Fruit fly (Drosophila melanogaster) whole organism, embryonic: Measurements from ENCODE around the gene CG14252.

ENCODE experiments used
- BtbVII ChIP-seq: fragments of 200-800 bp; sonication (Bioruptor generic); optimal IDR thresholded peaks from 3 replicates; lab custom pipeline; 2017; ENCODE audit warnings: missing biosample characterization, mild to moderate bottlenecking, missing genetic modification characterization
- CG10543 ChIP-seq: fragments of 200-800 bp; sonication (Bioruptor generic); optimal IDR thresholded peaks from 3 replicates; lab custom pipeline; 2017; ENCODE audit warnings: missing biosample characterization, mild to moderate bottlenecking, missing genetic modification characterization, moderate library complexity
- CG1233 ChIP-seq: fragments of 200-800 bp; sonication (Bioruptor generic); optimal IDR thresholded peaks from 4 replicates; lab custom pipeline; 2018; ENCODE audit warnings: missing biosample characterization, mild to moderate bottlenecking, missing genetic modification characterization
- CG12391 ChIP-seq: fragments of 200-800 bp; sonication (Bioruptor generic); optimal IDR thresholded peaks from 3 replicates; lab custom pipeline; 2018; ENCODE audit warnings: missing biosample characterization, mild to moderate bottlenecking, missing genetic modification characterization, moderate library complexity
- CG15514 ChIP-seq: fragments of 200-800 bp; sonication (Bioruptor generic); optimal IDR thresholded peaks from 3 replicates; lab custom pipeline; 2017; ENCODE audit warnings: missing biosample characterization, missing genetic modification characterization, mild to moderate bottlenecking, moderate library complexity, missing genetic modification reagents
- CG1647 ChIP-seq: fragments of 200-800 bp; sonication (Bioruptor generic); optimal IDR thresholded peaks from 3 replicates; lab custom pipeline; 2016; ENCODE audit warnings: missing biosample characterization, missing genetic modification characterization
- CG2889 ChIP-seq: fragments of 200-800 bp; sonication (Bioruptor generic); IDR thresholded peaks from 3 replicates; pipeline ENCODE4 v1.3.6; 2022; ENCODE audit warnings: missing biosample characterization, missing genetic modification characterization
- CG31224 ChIP-seq: fragments of 200-800 bp; sonication (Bioruptor generic); IDR thresholded peaks from 2 replicates; pipeline ENCODE4 v1.3.6; 2022; ENCODE audit warnings: missing biosample characterization, missing genetic modification characterization
- CG31365 ChIP-seq: fragments of 200-800 bp; sonication (Bioruptor generic); optimal IDR thresholded peaks from 2 replicates; lab custom pipeline; 2018; ENCODE audit warnings: missing biosample characterization, mild to moderate bottlenecking, missing genetic modification characterization
- CG31441 ChIP-seq: fragments of 200-800 bp; sonication (Bioruptor generic); IDR thresholded peaks from 2 replicates; pipeline ENCODE4 v1.3.6; 2022; ENCODE audit warnings: missing biosample characterization, missing genetic modification characterization
- CG32767 ChIP-seq: fragments of 200-800 bp; sonication (Bioruptor generic); IDR thresholded peaks from 2 replicates; pipeline ENCODE4 v1.3.6; 2022; ENCODE audit warnings: missing biosample characterization, missing genetic modification characterization
- CG34224 ChIP-seq: fragments of 200-800 bp; sonication (Bioruptor generic); IDR thresholded peaks from 3 replicates; pipeline ENCODE4 v1.3.6; 2022; ENCODE audit warnings: missing biosample characterization, missing genetic modification characterization; ENCODE audit not compliant: partially characterized antibody
- CG3847 ChIP-seq: fragments of 200-800 bp; sonication (Bioruptor generic); IDR thresholded peaks from 2 replicates; pipeline ENCODE4 v1.3.6; 2022; ENCODE audit warnings: missing biosample characterization, missing genetic modification characterization
- CG4707 ChIP-seq: fragments of 200-800 bp; sonication (Bioruptor generic); optimal IDR thresholded peaks from 2 replicates; lab custom pipeline; 2018; ENCODE audit warnings: missing biosample characterization, mild to moderate bottlenecking, missing genetic modification characterization, moderate library complexity
- CG8089 ChIP-seq: fragments of 200-800 bp; sonication (Bioruptor generic); optimal IDR thresholded peaks from 3 replicates; lab custom pipeline; 2016; ENCODE audit warnings: missing biosample characterization, missing genetic modification characterization
- CG9727 ChIP-seq: fragments of 200-800 bp; sonication (Bioruptor generic); optimal IDR thresholded peaks from 3 replicates; lab custom pipeline; 2017; ENCODE audit warnings: missing biosample characterization, mild to moderate bottlenecking, missing genetic modification characterization
- Chrac-16 ChIP-seq: fragments of 200-800 bp; sonication (Bioruptor generic); optimal IDR thresholded peaks from 3 replicates; lab custom pipeline; 2016; ENCODE audit warnings: missing biosample characterization, missing genetic modification characterization
- Dbx ChIP-seq: fragments of 200-800 bp; sonication (Bioruptor generic); IDR thresholded peaks from 3 replicates; pipeline ENCODE4 v1.3.6; 2022; ENCODE audit warnings: missing biosample characterization, missing genetic modification characterization
- Elba2 ChIP-seq: fragments of 200-800 bp; sonication (Bioruptor generic); optimal IDR thresholded peaks from 3 replicates; lab custom pipeline; 2016; ENCODE audit warnings: missing biosample characterization, missing genetic modification characterization
- HLH3B ChIP-seq: fragments of 200-800 bp; sonication (Bioruptor generic); IDR thresholded peaks from 2 replicates; pipeline ENCODE4 v1.3.6; 2022; ENCODE audit warnings: missing biosample characterization, missing genetic modification characterization
- Hey ChIP-seq: fragments of 200-800 bp; sonication (Bioruptor generic); optimal IDR thresholded peaks from 3 replicates; lab custom pipeline; 2018; ENCODE audit warnings: missing biosample characterization, mild to moderate bottlenecking, missing genetic modification characterization
- Hr51 ChIP-seq, 2 experiments: fragments of 200-800 bp; sonication (Bioruptor generic); optimal IDR thresholded peaks; 2 replicates in 1 of 2; 3 replicates in 1 of 2; lab custom pipeline; 2016 to 2018; ENCODE audit warnings: missing biosample characterization in 2 of 2, missing genetic modification characterization in 2 of 2, mild to moderate bottlenecking in 1 of 2, moderate library complexity in 1 of 2
- Med ChIP-seq: fragments of 200-800 bp; sonication (Bioruptor generic); peaks from one replicate; lab custom pipeline; 2016; ENCODE audit warnings: missing biosample characterization, missing genetic modification characterization, mild to moderate bottlenecking, inconsistent platforms, moderate library complexity
- NFAT ChIP-seq: fragments of 200-800 bp; sonication (Bioruptor generic); IDR thresholded peaks from 2 replicates; pipeline ENCODE4 v1.3.6; 2022; ENCODE audit warnings: missing biosample characterization, missing genetic modification characterization
- NK7.1 ChIP-seq: fragments of 200-800 bp; sonication (Bioruptor generic); optimal IDR thresholded peaks from 3 replicates; lab custom pipeline; 2016; ENCODE audit warnings: missing biosample characterization, missing genetic modification characterization
- Nf-YA ChIP-seq: fragments of 200-800 bp; sonication (Bioruptor generic); IDR thresholded peaks from 2 replicates; pipeline ENCODE4 v1.3.6; 2022; ENCODE audit warnings: missing biosample characterization, missing genetic modification characterization
- Pdp1 ChIP-seq, 2 experiments: fragments of 200-800 bp; sonication (Bioruptor generic); optimal IDR thresholded peaks; 3 replicates each; lab custom pipeline; 2016; ENCODE audit warnings: missing biosample characterization in 2 of 2, missing genetic modification characterization in 2 of 2, mild to moderate bottlenecking in 1 of 2, moderate library complexity in 1 of 2
- Sox102F ChIP-seq: fragments of 200-800 bp; sonication (Bioruptor generic); optimal IDR thresholded peaks from 2 replicates; lab custom pipeline; 2018; ENCODE audit warnings: missing biosample characterization, mild to moderate bottlenecking, missing genetic modification characterization, moderate library complexity
- abd-A ChIP-seq: fragments of 200-800 bp; sonication (Bioruptor generic); optimal IDR thresholded peaks from 3 replicates; lab custom pipeline; 2019; ENCODE audit warnings: missing biosample characterization, mild to moderate bottlenecking, missing genetic modification characterization, moderate library complexity
- az2 ChIP-seq: fragments of 200-800 bp; sonication (Bioruptor generic); optimal IDR thresholded peaks from 3 replicates; lab custom pipeline; 2016; ENCODE audit warnings: missing biosample characterization, missing genetic modification characterization
- chm ChIP-seq: fragments of 200-800 bp; sonication (Bioruptor generic); IDR thresholded peaks from 2 replicates; pipeline ENCODE4 v1.3.6; 2022; ENCODE audit warnings: missing biosample characterization, missing genetic modification characterization
- dati ChIP-seq: fragments of 200-800 bp; sonication (Bioruptor generic); IDR thresholded peaks from 2 replicates; pipeline ENCODE4 v1.3.6; 2022; ENCODE audit warnings: missing biosample characterization, missing genetic modification characterization
- dysf ChIP-seq: fragments of 200-800 bp; sonication (Bioruptor generic); IDR thresholded peaks from 3 replicates; pipeline ENCODE4 v1.3.6; 2022; ENCODE audit warnings: missing biosample characterization, missing genetic modification characterization
- fd102C ChIP-seq: fragments of 200-800 bp; sonication (Bioruptor generic); optimal IDR thresholded peaks from 2 replicates; lab custom pipeline; 2018; ENCODE audit warnings: missing biosample characterization, mild to moderate bottlenecking, missing genetic modification characterization, moderate library complexity
- ftz-f1 ChIP-seq: fragments of 200-800 bp; sonication (Bioruptor generic); optimal IDR thresholded peaks from 2 replicates; lab custom pipeline; 2016; ENCODE audit warnings: missing biosample characterization, missing genetic modification characterization
- gce ChIP-seq: fragments of 200-800 bp; sonication (Bioruptor generic); IDR thresholded peaks from 3 replicates; pipeline ENCODE4 v1.3.6; 2022; ENCODE audit warnings: missing biosample characterization, missing genetic modification characterization
- lov ChIP-seq, 2 experiments: fragments of 200-800 bp in 1 of 2; fragments of >200 bp in 1 of 2; sonication (Bioruptor generic) in 1 of 2; IDR thresholded peaks in 1 of 2; optimal IDR thresholded peaks in 1 of 2; 2 replicates in 1 of 2; 3 replicates in 1 of 2; pipeline versions ENCODE4 v1.3.6 to Lab custom; 2017 to 2022; ENCODE audit warnings: missing biosample characterization in 1 of 2, missing genetic modification characterization in 1 of 2
- oc ChIP-seq: fragments of 200-800 bp; sonication (Bioruptor generic); optimal IDR thresholded peaks from 2 replicates; lab custom pipeline; 2018; ENCODE audit warnings: missing biosample characterization, mild to moderate bottlenecking, missing genetic modification characterization, moderate library complexity
- org-1 ChIP-seq: fragments of 200-800 bp; sonication (Bioruptor generic); optimal IDR thresholded peaks from 2 replicates; lab custom pipeline; 2017; ENCODE audit warnings: missing biosample characterization, missing genetic modification characterization
- psq ChIP-seq: fragments of 200-800 bp; sonication (Bioruptor generic); optimal IDR thresholded peaks from 2 replicates; lab custom pipeline; 2017; ENCODE audit warnings: missing biosample characterization, missing genetic modification characterization
- pum ChIP-seq: fragments of 200-800 bp; sonication (Bioruptor generic); optimal IDR thresholded peaks from 2 replicates; lab custom pipeline; 2016; ENCODE audit warnings: missing biosample characterization, missing genetic modification characterization
- row ChIP-seq: fragments of 200-800 bp; sonication (Bioruptor generic); IDR thresholded peaks from 3 replicates; pipeline ENCODE4 v1.3.6; 2022; ENCODE audit warnings: missing biosample characterization, missing genetic modification characterization
- shn ChIP-seq: fragments of 200-800 bp; sonication (Bioruptor generic); optimal IDR thresholded peaks from 3 replicates; lab custom pipeline; 2016; ENCODE audit warnings: missing biosample characterization, missing genetic modification characterization
- sima ChIP-seq: fragments of 200-800 bp; sonication (Bioruptor generic); optimal IDR thresholded peaks from 2 replicates; lab custom pipeline; 2016; ENCODE audit warnings: missing biosample characterization, missing genetic modification characterization
- sug ChIP-seq: fragments of 200-800 bp; optimal IDR thresholded peaks from 2 replicates; lab custom pipeline; 2019; ENCODE audit warnings: missing biosample characterization, mild to moderate bottlenecking, missing genetic modification characterization, moderate library complexity
- tin ChIP-seq: fragments of 200-800 bp; sonication (Bioruptor generic); optimal IDR thresholded peaks from 3 replicates; lab custom pipeline; 2016; ENCODE audit warnings: missing biosample characterization, missing genetic modification characterization
- trem ChIP-seq: fragments of 200-800 bp; optimal IDR thresholded peaks from 3 replicates; lab custom pipeline; 2019; ENCODE audit warnings: missing biosample characterization, mild to moderate bottlenecking, missing genetic modification characterization, moderate library complexity
- zen2 ChIP-seq: fragments of 200-800 bp; sonication (Bioruptor generic); IDR thresholded peaks from 3 replicates; pipeline ENCODE4 v1.3.6; 2022; ENCODE audit warnings: missing biosample characterization, missing genetic modification characterization; ENCODE audit not compliant: partially characterized antibody
- zfh1 ChIP-seq: fragments of 200-800 bp; sonication (Bioruptor generic); IDR thresholded peaks from 3 replicates; pipeline ENCODE4 v1.3.6; 2022; ENCODE audit warnings: missing biosample characterization, missing genetic modification characterization

CG14252 gene

DNA sequence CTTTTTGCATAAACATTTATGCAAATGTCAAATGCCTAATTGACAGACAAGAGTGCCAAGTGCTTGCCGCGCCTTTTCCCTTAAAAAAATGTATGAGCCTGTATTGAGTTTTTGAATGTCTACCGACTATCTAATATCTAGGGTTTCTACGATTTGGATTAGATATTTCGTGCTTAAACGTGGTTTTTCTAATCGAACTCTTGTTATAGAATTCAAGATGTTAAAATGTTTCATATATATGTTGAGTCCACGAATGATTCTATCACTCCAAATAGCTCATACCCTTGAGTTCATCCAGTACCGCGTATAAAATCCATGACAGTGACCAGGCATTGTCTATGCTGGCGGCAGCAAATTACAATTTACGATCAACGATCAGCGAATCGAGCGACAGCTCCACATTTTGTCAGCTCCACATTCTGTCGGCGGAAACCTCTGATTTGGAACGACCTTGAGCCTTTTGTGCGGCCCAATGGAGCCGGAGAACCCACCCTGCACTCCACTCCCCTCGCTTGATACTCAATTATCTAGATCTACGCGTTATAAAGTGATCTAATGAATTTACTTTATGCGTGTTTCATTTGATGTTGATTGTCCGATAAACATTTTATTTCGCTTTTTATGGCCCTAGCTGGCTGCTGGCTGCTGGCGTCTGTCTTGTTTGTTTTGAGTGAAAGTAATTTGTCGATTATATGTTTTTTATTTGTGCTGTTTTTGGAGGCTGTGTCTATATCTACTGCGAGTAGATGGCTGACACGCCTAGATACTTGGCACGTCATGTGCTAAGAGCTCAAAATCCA, 38.4 kb upstream of the CG14252 start (continued):
- TF ChIP-seq CG34224 (GFP tag; lab: Robert Waterston, UW) (no peak), sug (tag; lab: Kevin White, UChicago) (no peak), chm (GFP tag; lab: Robert Waterston, UW) (no peak), CG12391 (tag; lab: Kevin White, UChicago) (no peak), zfh1 (GFP tag; lab: Robert Waterston, UW) (no peak), CG4707 (no peak), Hr51 (GFP tag; optimal IDR thresholded peaks at IDR 0.05; lab: Kevin White, UChicago) (no peak), CG15514 (GFP tag; lab: Kevin White, UChicago) (no peak), sima (GFP tag; lab: Kevin White, UChicago) (no peak), CG32767 (GFP tag; lab: Robert Waterston, UW) (no peak), CG8089 (GFP tag; lab: Kevin White, UChicago) (no peak), pum (GFP tag; lab: Kevin White, UChicago) (no peak), Elba2 (GFP tag; lab: Kevin White, UChicago) (no peak), CG9727 (GFP tag; lab: Kevin White, UChicago) (no peak), HLH3B (GFP tag; lab: Robert Waterston, UW) (no peak), lov (optimal IDR thresholded peaks at IDR 0.05; lab: Kevin White, UChicago) (no peak), lov (GFP tag; IDR thresholded peaks at IDR 0.05; lab: Robert Waterston, UW) (no peak), Hey (tag; lab: Kevin White, UChicago) (no peak), Chrac-16 (GFP tag; lab: Kevin White, UChicago) (no peak), ftz-f1 (GFP tag; lab: Kevin White, UChicago) (peak; percentile 54), Pdp1 (GFP tag; optimal IDR thresholded peaks at IDR 0.05; lab: Kevin White, UChicago) (no peak), CG31441 (GFP tag; lab: Robert Waterston, UW) (no peak), CG2889 (GFP tag; lab: Robert Waterston, UW) (no peak), Nf-YA (GFP tag; lab: Robert Waterston, UW) (no peak), dati (GFP tag; lab: Robert Waterston, UW) (no peak), CG31365 (tag; lab: Kevin White, UChicago) (no peak), oc (tag; lab: Kevin White, UChicago) (no peak), Dbx (peak; percentile 51; the same call in 1 of the 3 replicates), org-1 (GFP tag; lab: Kevin White, UChicago) (no peak), CG31224 (peak; percentile 19; the same call in 1 of the 2 replicates), NFAT (peak; percentile 43; the same call in 1 of the 2 replicates), CG1233 (GFP tag; lab: Kevin White, UChicago) (no peak), zen2 (no peak), abd-A (tag; lab: Kevin White, UChicago) (peak; percentile 41), CG10543 (GFP tag; lab: Kevin White, UChicago) (peak; percentile 2), CG1647 (GFP tag; lab: Kevin White, UChicago) (no peak), fd102C (no peak), NK7.1 (GFP tag; lab: Kevin White, UChicago) (no peak), CG3847 (GFP tag; lab: Robert Waterston, UW) (peak; percentile 20; the same call in 1 of the 2 replicates), shn (GFP tag; lab: Kevin White, UChicago) (no peak), trem (tag; lab: Kevin White, UChicago) (no peak), BtbVII (GFP tag; lab: Kevin White, UChicago) (no peak), gce (GFP tag; lab: Robert Waterston, UW) (no peak), tin (GFP tag; lab: Kevin White, UChicago) (no peak), az2 (GFP tag; lab: Kevin White, UChicago) (no peak), Med (GFP tag; lab: Kevin White, UChicago) (peak; percentile 86), dysf (GFP tag; lab: Robert Waterston, UW) (peak; percentile 62), Sox102F (GFP tag; lab: Kevin White, UChicago) (peak; percentile 7), row (peak; percentile 58), psq (no peak)
